Fruit fly (Drosophila melanogaster) Kc167 (cell line): ENCODE results near the gene Tspo.

ENCODE experiments used
- Myc ChIP-seq: fragments of >200 bp; optimal IDR thresholded peaks from 2 replicates; lab custom pipeline; 2017; ENCODE audit warnings: missing external identifiers
- Sin3A ChIP-seq: fragments of >200 bp; optimal IDR thresholded peaks from 2 replicates; lab custom pipeline; 2018; ENCODE audit warnings: missing external identifiers
- h ChIP-seq: fragments of >200 bp; optimal IDR thresholded peaks from 3 replicates; lab custom pipeline; 2018; ENCODE audit warnings: missing external identifiers
- insv ChIP-seq: fragments of >200 bp; optimal IDR thresholded peaks from 3 replicates; lab custom pipeline; 2018; ENCODE audit warnings: missing external identifiers
- psq ChIP-seq: fragments of >200 bp; optimal IDR thresholded peaks from 2 replicates; lab custom pipeline; 2017; ENCODE audit warnings: missing external identifiers
- ttk ChIP-seq: sonication (Bioruptor generic); optimal IDR thresholded peaks from 2 replicates; lab custom pipeline; 2017; ENCODE audit warnings: missing external identifiers

Gene Tspo

dm6 chr2L:533734-534133, 25.7 kb upstream of the Tspo start:
- TF ChIP-seq Sin3A (lab: Kevin White, UChicago) (no peak), psq (lab: Kevin White, UChicago) (no peak), Myc (lab: Kevin White, UChicago) (no peak), insv (lab: Kevin White, UChicago) (no peak)

- TF ChIP-seq Myc (lab: Kevin White, UChicago): no peak
These were observed 18.7 kb upstream of the Tspo start for dm6 chr2L:540572-541210.

- TF ChIP-seq ttk (lab: Kevin White, UChicago) (no peak), Sin3A (lab: Kevin White, UChicago) (no peak), insv (lab: Kevin White, UChicago) (no peak), Myc (lab: Kevin White, UChicago) (no peak), h (lab: Kevin White, UChicago) (no peak), psq (lab: Kevin White, UChicago) (no peak)
These were observed 17.0 kb upstream of the Tspo start, which contains the start of gene lwr for dm6 chr2L:542338-542967. Gene lwr, minus strand, starts transcription at chr2L:542580.

- TF ChIP-seq Sin3A (lab: Kevin White, UChicago): no peak
- TF ChIP-seq Myc (lab: Kevin White, UChicago): no peak
- TF ChIP-seq insv (lab: Kevin White, UChicago): no peak
- TF ChIP-seq h (lab: Kevin White, UChicago): no peak
- TF ChIP-seq ttk (lab: Kevin White, UChicago): peak; percentile 97
- no peak for TF ChIP-seq psq (lab: Kevin White, UChicago)
These were observed 15.6 kb upstream of the Tspo start for dm6 chr2L:543799-544198.

- TF ChIP-seq insv (lab: Kevin White, UChicago) (no peak), Sin3A (lab: Kevin White, UChicago) (no peak), ttk (lab: Kevin White, UChicago) (no peak), psq (lab: Kevin White, UChicago) (no peak), h (lab: Kevin White, UChicago) (no peak), Myc (lab: Kevin White, UChicago) (no peak)
These were observed 14.8 kb upstream of the Tspo start, which contains the start of the genes Spp and nAChRbeta3 for dm6 chr2L:544444-545179. Gene Spp, minus strand, starts transcription at chr2L:544653. Gene nAChRbeta3, plus strand, starts transcription at chr2L:545129.

- TF ChIP-seq Sin3A (lab: Kevin White, UChicago) (no peak), h (lab: Kevin White, UChicago) (no peak), ttk (lab: Kevin White, UChicago) (no peak), insv (lab: Kevin White, UChicago) (no peak), psq (lab: Kevin White, UChicago) (no peak), Myc (lab: Kevin White, UChicago) (no peak)
These were observed 11.4 kb upstream of the Tspo start for dm6 chr2L:547978-548377.

- TF ChIP-seq Sin3A (lab: Kevin White, UChicago): no peak
- no peak for TF ChIP-seq Myc (lab: Kevin White, UChicago)
- no peak for TF ChIP-seq h (lab: Kevin White, UChicago)
- TF ChIP-seq psq (lab: Kevin White, UChicago): no peak
- no peak for TF ChIP-seq ttk (lab: Kevin White, UChicago)
- no peak for TF ChIP-seq insv (lab: Kevin White, UChicago)
These were observed 9.8 kb upstream of the Tspo start for dm6 chr2L:549637-550036.

dm6 chr2L:552432-552929, 6.9 kb upstream of the Tspo start, which contains the start of gene Ets21C:
Gene Ets21C, minus strand, starts transcription at chr2L:552923.
- TF ChIP-seq ttk (lab: Kevin White, UChicago) (no peak), h (lab: Kevin White, UChicago) (no peak), Myc (lab: Kevin White, UChicago) (no peak), insv (lab: Kevin White, UChicago) (peak; percentile 21)

- TF ChIP-seq ttk (lab: Kevin White, UChicago) (no peak), h (lab: Kevin White, UChicago) (no peak), Myc (lab: Kevin White, UChicago) (no peak), insv (lab: Kevin White, UChicago) (no peak), Sin3A (lab: Kevin White, UChicago) (no peak), psq (lab: Kevin White, UChicago) (no peak)
These were observed 557 bp downstream of the Tspo start, which contains the start of gene rempA for dm6 chr2L:559770-560567. Gene rempA, minus strand, starts transcription at chr2L:560310.

dm6 chr2L:563314-563713, 3.9 kb downstream of the Tspo start:
- TF ChIP-seq Sin3A (lab: Kevin White, UChicago) (no peak), psq (lab: Kevin White, UChicago) (no peak), Myc (lab: Kevin White, UChicago) (no peak), insv (lab: Kevin White, UChicago) (no peak), h (lab: Kevin White, UChicago) (no peak), ttk (lab: Kevin White, UChicago) (no peak)
